Fruit fly (Drosophila melanogaster) Kc167 (cell line): ENCODE data around the gene CG31636.

Experiments
- h ChIP-seq: fragments of >200 bp; optimal IDR thresholded peaks from 3 replicates; lab custom pipeline; 2018; ENCODE audit warnings: missing external identifiers
- insv ChIP-seq: fragments of >200 bp; optimal IDR thresholded peaks from 3 replicates; lab custom pipeline; 2018; ENCODE audit warnings: missing external identifiers

DNA sequence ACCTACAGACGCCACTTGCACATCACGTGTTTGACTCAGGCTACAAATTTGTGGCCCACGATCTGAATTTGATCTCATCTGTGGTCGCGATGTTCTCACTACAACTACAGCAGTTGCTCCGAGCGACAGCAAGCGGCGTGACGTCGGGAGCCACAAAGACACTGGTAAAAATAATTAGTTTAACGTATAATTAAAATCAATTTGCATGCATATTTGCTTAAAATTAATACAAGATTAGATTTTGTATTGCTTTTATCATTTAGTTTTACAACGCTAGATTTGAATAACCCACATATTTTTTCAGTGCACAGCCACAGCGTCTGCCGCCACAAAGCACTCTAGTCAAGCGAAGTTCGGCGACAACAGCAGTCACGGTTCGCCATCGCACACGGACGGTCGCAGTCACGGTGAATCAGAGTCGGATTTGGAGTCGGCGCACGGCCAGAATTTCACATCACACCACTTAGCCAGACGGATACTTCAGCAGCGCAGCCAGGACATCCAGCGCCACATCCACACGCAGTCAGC, 45.4 kb downstream of the CG31636 start:
- no peak for TF ChIP-seq insv (lab: Kevin White, UChicago)
- TF ChIP-seq h (lab: Kevin White, UChicago), result no peak
